Worm (Caenorhabditis elegans) whole organism, L1 larva: Measurements from ENCODE around the gene str-262.

Experiments used
- C04F5.9 ChIP-seq: sonication (generic microtip); optimal IDR thresholded peaks from 2 replicates; lab custom pipeline; 2016; ENCODE audit warnings: missing genetic modification characterization, missing compliant biosample characterization
- C16A3.4 ChIP-seq: fragments of 150-350 bp; optimal IDR thresholded peaks from 2 replicates; lab custom pipeline; 2014; ENCODE audit warnings: missing biosample characterization, missing genetic modification characterization
- C34B4.2 ChIP-seq: sonication (generic microtip); optimal IDR thresholded peaks from 2 replicates; lab custom pipeline; 2017; ENCODE audit warnings: mild to moderate bottlenecking, missing genetic modification characterization, missing compliant biosample characterization
- F16B12.6 ChIP-seq: fragments of 150-350 bp; optimal IDR thresholded peaks from 2 replicates; lab custom pipeline; 2014; ENCODE audit warnings: missing biosample characterization, missing genetic modification characterization
- aha-1 ChIP-seq: fragments of 150-350 bp; optimal IDR thresholded peaks from 2 replicates; lab custom pipeline; 2014; ENCODE audit warnings: missing biosample characterization, missing genetic modification characterization
- alr-1 ChIP-seq: fragments of 200-800 bp; sonication (Bioruptor generic); optimal IDR thresholded peaks from 2 replicates; lab custom pipeline; 2018; ENCODE audit warnings: borderline replicate concordance, mild to moderate bottlenecking, missing genetic modification characterization, missing compliant biosample characterization
- ama-1 ChIP-seq: fragments of 150-350 bp; optimal IDR thresholded peaks from 2 replicates; lab custom pipeline; 2014
- blmp-1 ChIP-seq: fragments of 150-350 bp; optimal IDR thresholded peaks from 2 replicates; lab custom pipeline; 2014; ENCODE audit warnings: missing biosample characterization, missing genetic modification characterization
- ceh-63 ChIP-seq: fragments of 200-800 bp; sonication (Bioruptor generic); optimal IDR thresholded peaks from 2 replicates; lab custom pipeline; 2018; ENCODE audit warnings: mild to moderate bottlenecking, missing genetic modification characterization, missing compliant biosample characterization
- ceh-8 ChIP-seq: fragments of 200-800 bp; sonication (Bioruptor generic); optimal IDR thresholded peaks from 2 replicates; lab custom pipeline; 2018; ENCODE audit warnings: mild to moderate bottlenecking, missing genetic modification characterization, moderate library complexity, missing compliant biosample characterization
- ceh-88 ChIP-seq: fragments of 200-800 bp; sonication (Bioruptor generic); IDR thresholded peaks from 2 replicates; pipeline ENCODE4 v1.3.6; 2022; ENCODE audit warnings: missing genetic modification characterization, missing compliant biosample characterization
- ces-1 ChIP-seq: fragments of 150-350 bp; optimal IDR thresholded peaks from 2 replicates; lab custom pipeline; 2014; ENCODE audit warnings: missing biosample characterization, missing genetic modification reagents, missing genetic modification characterization
- dsc-1 ChIP-seq: sonication (generic microtip); optimal IDR thresholded peaks from 2 replicates; lab custom pipeline; 2016; ENCODE audit warnings: mild to moderate bottlenecking, missing genetic modification characterization, missing compliant biosample characterization
- efl-1 ChIP-seq, 4 experiments: fragments of 150-350 bp; optimal IDR thresholded peaks in 3 of 4; peaks in 1 of 4; 1 replicate in 1 of 4; 2 replicates in 3 of 4; lab custom pipeline; 2014; ENCODE audit warnings: missing biosample characterization in 2 of 4, missing genetic modification characterization in 2 of 4, missing genetic modification reagents in 2 of 4
- egl-27 ChIP-seq, 2 experiments: fragments of 150-350 bp in 1 of 2; sonication (generic microtip); optimal IDR thresholded peaks; 3 replicates each; lab custom pipeline; 2017 to 2018; ENCODE audit warnings: missing biosample characterization in 2 of 2, missing genetic modification characterization in 2 of 2, missing genetic modification reagents in 2 of 2
- elt-3 ChIP-seq, 6 experiments: fragments of 150-350 bp in 1 of 6; sonication (generic microtip); optimal IDR thresholded peaks; 2 replicates each; lab custom pipeline; 2017 to 2018; ENCODE audit warnings: missing biosample characterization in 6 of 6, missing genetic modification characterization in 6 of 6, inconsistent platforms in 1 of 6
- ets-5 ChIP-seq: fragments of 200-800 bp; sonication (Bioruptor generic); IDR thresholded peaks from 2 replicates; pipeline ENCODE4 v1.3.6; 2022; ENCODE audit warnings: missing genetic modification characterization, missing compliant biosample characterization
- fkh-10 ChIP-seq: sonication (generic microtip); optimal IDR thresholded peaks from 2 replicates; lab custom pipeline; 2017; ENCODE audit warnings: missing biosample characterization, missing genetic modification reagents, missing genetic modification characterization
- fkh-4 ChIP-seq: sonication (generic microtip); optimal IDR thresholded peaks from 2 replicates; lab custom pipeline; 2016; ENCODE audit warnings: missing compliant biosample characterization, missing genetic modification characterization, borderline replicate concordance
- fkh-8 ChIP-seq: sonication (generic microtip); optimal IDR thresholded peaks from 2 replicates; lab custom pipeline; 2016; ENCODE audit warnings: mild to moderate bottlenecking, missing genetic modification characterization, missing compliant biosample characterization
- fos-1 ChIP-seq: fragments of 150-350 bp; optimal IDR thresholded peaks from 2 replicates; lab custom pipeline; 2014; ENCODE audit warnings: missing biosample characterization, missing genetic modification characterization
- grh-1 ChIP-seq: fragments of 200-800 bp; sonication (Bioruptor generic); IDR thresholded peaks from 2 replicates; pipeline ENCODE4 v1.3.6; 2022; ENCODE audit warnings: missing genetic modification reagents, missing genetic modification characterization, missing compliant biosample characterization
- hlh-4 ChIP-seq: sonication (generic microtip); optimal IDR thresholded peaks from 2 replicates; lab custom pipeline; 2016; ENCODE audit warnings: mild to moderate bottlenecking, missing genetic modification characterization, missing compliant biosample characterization
- hpl-2 ChIP-seq: fragments of 150-350 bp; optimal IDR thresholded peaks from 2 replicates; lab custom pipeline; 2014; ENCODE audit warnings: missing biosample characterization, missing genetic modification reagents, missing genetic modification characterization
- irx-1 ChIP-seq: sonication (generic microtip); optimal IDR thresholded peaks from 2 replicates; lab custom pipeline; 2016; ENCODE audit warnings: missing genetic modification characterization, missing compliant biosample characterization
- isw-1 ChIP-seq: fragments of 200-800 bp; sonication (Bioruptor generic); IDR thresholded peaks from 2 replicates; pipeline ENCODE4 v1.3.6; 2022; ENCODE audit warnings: missing genetic modification characterization, missing compliant biosample characterization
- mab-9 ChIP-seq: fragments of 200-800 bp; sonication (Bioruptor generic); IDR thresholded peaks from 2 replicates; pipeline ENCODE4 v1.3.6; 2022; ENCODE audit warnings: missing genetic modification reagents, missing genetic modification characterization, missing compliant biosample characterization
- mdl-1 ChIP-seq, 2 experiments: fragments of 150-350 bp; optimal IDR thresholded peaks; 2 replicates each; lab custom pipeline; 2014 to 2017; ENCODE audit warnings: missing biosample characterization in 2 of 2, missing genetic modification characterization in 2 of 2, inconsistent platforms in 1 of 2
- mep-1 ChIP-seq: fragments of 150-350 bp; optimal IDR thresholded peaks from 2 replicates; lab custom pipeline; 2014; ENCODE audit warnings: missing biosample characterization, missing genetic modification characterization
- nhr-11 ChIP-seq: fragments of 150-350 bp; optimal IDR thresholded peaks from 2 replicates; lab custom pipeline; 2014; ENCODE audit warnings: missing biosample characterization, missing genetic modification characterization
- nhr-19 ChIP-seq: fragments of 200-800 bp; sonication (Bioruptor generic); conservative IDR thresholded peaks from 2 replicates; pipeline ENCODE4 v1.3.6; 2022; ENCODE audit warnings: missing genetic modification characterization, missing compliant biosample characterization
- nhr-237 ChIP-seq: fragments of 150-350 bp; optimal IDR thresholded peaks from 2 replicates; lab custom pipeline; 2014; ENCODE audit warnings: missing biosample characterization, missing genetic modification characterization
- nhr-28 ChIP-seq: fragments of 150-350 bp; optimal IDR thresholded peaks from 2 replicates; lab custom pipeline; 2014; ENCODE audit warnings: missing biosample characterization, missing genetic modification characterization
- nhr-71 ChIP-seq: sonication (generic microtip); optimal IDR thresholded peaks from 2 replicates; lab custom pipeline; 2016; ENCODE audit warnings: mild to moderate bottlenecking, missing genetic modification characterization, moderate library complexity, missing compliant biosample characterization
- nhr-77 ChIP-seq: fragments of 150-350 bp; optimal IDR thresholded peaks from 2 replicates; lab custom pipeline; 2014; ENCODE audit warnings: missing biosample characterization, missing genetic modification characterization
- nhr-84 ChIP-seq: sonication (generic microtip); optimal IDR thresholded peaks from 2 replicates; lab custom pipeline; 2017; ENCODE audit warnings: missing biosample characterization, missing genetic modification characterization
- nhr-90 ChIP-seq: sonication (generic microtip); optimal IDR thresholded peaks from 2 replicates; lab custom pipeline; 2016; ENCODE audit warnings: mild to moderate bottlenecking, missing genetic modification characterization, missing compliant biosample characterization; ENCODE audit not compliant: poor library complexity
- pag-3 ChIP-seq: sonication (generic microtip); optimal IDR thresholded peaks from 2 replicates; lab custom pipeline; 2017; ENCODE audit warnings: missing genetic modification characterization, mild to moderate bottlenecking, missing compliant biosample characterization, antibody characterized with exemption, borderline replicate concordance; ENCODE audit not compliant: insufficient read depth
- pqm-1 ChIP-seq: sonication (generic microtip); optimal IDR thresholded peaks from 3 replicates; lab custom pipeline; 2017; ENCODE audit warnings: missing biosample characterization, missing genetic modification characterization
- skn-1 ChIP-seq: fragments of 150-350 bp; optimal IDR thresholded peaks from 2 replicates; lab custom pipeline; 2014; ENCODE audit warnings: missing biosample characterization, missing genetic modification characterization
- snpc-4 ChIP-seq: fragments of 150-350 bp; optimal IDR thresholded peaks from 2 replicates; lab custom pipeline; 2014; ENCODE audit warnings: missing biosample characterization, missing genetic modification characterization
- snu-23 ChIP-seq: sonication (generic microtip); optimal IDR thresholded peaks from 2 replicates; lab custom pipeline; 2016; ENCODE audit warnings: missing genetic modification characterization, missing compliant biosample characterization
- sptf-1 ChIP-seq: fragments of 150-350 bp; optimal IDR thresholded peaks from 2 replicates; lab custom pipeline; 2014; ENCODE audit warnings: missing biosample characterization, missing genetic modification characterization
- sup-37 ChIP-seq: fragments of 200-800 bp; sonication (Bioruptor generic); optimal IDR thresholded peaks from 2 replicates; lab custom pipeline; 2018; ENCODE audit warnings: mild to moderate bottlenecking, missing genetic modification characterization, missing compliant biosample characterization
- swsn-7 ChIP-seq: sonication (generic microtip); optimal IDR thresholded peaks from 2 replicates; lab custom pipeline; 2016; ENCODE audit warnings: missing genetic modification characterization, missing compliant biosample characterization
- tbx-2 ChIP-seq: sonication (generic microtip); optimal IDR thresholded peaks from 2 replicates; lab custom pipeline; 2016; ENCODE audit warnings: missing genetic modification characterization, missing compliant biosample characterization
- tlp-1 ChIP-seq: fragments of 150-350 bp; optimal IDR thresholded peaks from 2 replicates; lab custom pipeline; 2014; ENCODE audit warnings: missing biosample characterization, missing genetic modification characterization
- unc-30 ChIP-seq: sonication (generic microtip); optimal IDR thresholded peaks from 2 replicates; lab custom pipeline; 2017; ENCODE audit warnings: missing biosample characterization, missing genetic modification characterization
- unc-86 ChIP-seq: sonication (generic microtip); optimal IDR thresholded peaks from 2 replicates; lab custom pipeline; 2016; ENCODE audit warnings: missing genetic modification characterization, missing compliant biosample characterization
- unc-98 ChIP-seq: fragments of 200-800 bp; sonication (Bioruptor generic); IDR thresholded peaks from 2 replicates; pipeline ENCODE4 v1.3.6; 2022; ENCODE audit warnings: missing genetic modification characterization, missing compliant biosample characterization
- xbp-1 ChIP-seq: sonication (generic microtip); optimal IDR thresholded peaks from 2 replicates; lab custom pipeline; 2016; ENCODE audit warnings: missing genetic modification characterization, missing compliant biosample characterization
- zag-1 ChIP-seq: fragments of 150-350 bp; optimal IDR thresholded peaks from 2 replicates; lab custom pipeline; 2014; ENCODE audit warnings: missing biosample characterization, missing genetic modification characterization
- zip-4 ChIP-seq: fragments of 200-800 bp; sonication (Bioruptor generic); optimal IDR thresholded peaks from 2 replicates; lab custom pipeline; 2018; ENCODE audit warnings: mild to moderate bottlenecking, missing genetic modification characterization, moderate library complexity, missing compliant biosample characterization
- ztf-4 ChIP-seq: fragments of 150-350 bp; optimal IDR thresholded peaks from 2 replicates; lab custom pipeline; 2014; ENCODE audit warnings: missing biosample characterization, missing genetic modification characterization

Gene str-262

ce11 chrV:730216-730615, 22.4 kb downstream of the str-262 start:
- peak; percentile 40 for TF ChIP-seq mep-1 (tag; lab: Kevin White, UChicago)
- TF ChIP-seq sup-37 (GFP tag; lab: Kevin White, UChicago): peak; percentile 77
- TF ChIP-seq pag-3 (tag; lab: Kevin White, UChicago): no peak
- TF ChIP-seq egl-27 (tag; optimal IDR thresholded peaks at IDR 0.05; lab: Kevin White, UChicago): no peak
- TF ChIP-seq nhr-90 (tag; lab: Kevin White, UChicago): peak; percentile 74
- TF ChIP-seq F16B12.6 (tag; lab: Kevin White, UChicago): no peak
- no peak for TF ChIP-seq hpl-2
- no peak for TF ChIP-seq isw-1 (GFP tag; lab: Robert Waterston, UW)
- no peak for TF ChIP-seq zag-1 (tag; lab: Kevin White, UChicago)
- peak; percentile 13 for TF ChIP-seq blmp-1 (tag; lab: Kevin White, UChicago)
- TF ChIP-seq C04F5.9: peak; percentile 37
- TF ChIP-seq snu-23 (GFP tag; lab: Kevin White, UChicago): peak; percentile 64
- no peak; the same call in 1 of the 2 replicates for TF ChIP-seq ceh-88 (GFP tag; lab: Robert Waterston, UW)
- no peak for TF ChIP-seq zip-4 (GFP tag; lab: Kevin White, UChicago)
- TF ChIP-seq tlp-1 (tag; lab: Kevin White, UChicago): no peak
- TF ChIP-seq dsc-1: no peak
- peak; percentile 63 for TF ChIP-seq tbx-2 (tag; lab: Kevin White, UChicago)
- no peak for TF ChIP-seq ces-1
- TF ChIP-seq aha-1: no peak
- peak; percentile 59 for TF ChIP-seq ztf-4 (tag; lab: Kevin White, UChicago)
- no peak for TF ChIP-seq unc-86 (tag; lab: Kevin White, UChicago)
- TF ChIP-seq fkh-4 (tag; lab: Kevin White, UChicago): no peak
- TF ChIP-seq grh-1: peak; percentile 56; the same call in 1 of the 2 replicates
- TF ChIP-seq fkh-10: no peak
- TF ChIP-seq irx-1: no peak
- no peak for TF ChIP-seq fkh-8 (tag; lab: Kevin White, UChicago)
- TF ChIP-seq nhr-11: no peak
- no peak for TF ChIP-seq snpc-4 (tag; lab: Kevin White, UChicago)
- peak; percentile 88 for TF ChIP-seq nhr-71 (tag; lab: Kevin White, UChicago)
- TF ChIP-seq nhr-28 (tag; lab: Kevin White, UChicago): no peak
- TF ChIP-seq nhr-77 (tag; lab: Kevin White, UChicago): no peak
- TF ChIP-seq ceh-63 (GFP tag; lab: Kevin White, UChicago): no peak
- no peak for TF ChIP-seq alr-1 (tag; lab: Kevin White, UChicago)
- TF ChIP-seq mab-9 (GFP tag; lab: Robert Waterston, UW): no peak
- TF ChIP-seq fos-1 (tag; lab: Kevin White, UChicago): no peak
- TF ChIP-seq sptf-1 (tag; lab: Kevin White, UChicago): no peak
- peak in 1 of 2 experiments; percentile 73 for TF ChIP-seq mdl-1 (tag; optimal IDR thresholded peaks at IDR 0.05; lab: Kevin White, UChicago)
- TF ChIP-seq ets-5 (GFP tag; lab: Robert Waterston, UW): no peak
- TF ChIP-seq swsn-7 (tag; lab: Kevin White, UChicago): peak; percentile 0
- no peak for TF ChIP-seq hlh-4 (tag; lab: Kevin White, UChicago)
- peak in 2 of 6 experiments; percentile 45 to 48 for TF ChIP-seq elt-3 (tag; optimal IDR thresholded peaks at IDR 0.05; lab: Kevin White, UChicago)
- no peak for TF ChIP-seq unc-30 (tag; lab: Kevin White, UChicago)
- TF ChIP-seq ceh-8 (GFP tag; lab: Kevin White, UChicago): no peak
- peak; percentile 49 for TF ChIP-seq C16A3.4 (tag; lab: Kevin White, UChicago)
- no peak for TF ChIP-seq skn-1 (tag; lab: Kevin White, UChicago)
- TF ChIP-seq nhr-84 (tag; lab: Kevin White, UChicago): no peak
- TF ChIP-seq ama-1 (lab: Kevin White, UChicago): peak; percentile 43
- peak in 1 of 2 experiments; percentile 6 for TF ChIP-seq efl-1 (optimal IDR thresholded peaks at IDR 0.05; lab: Kevin White, UChicago)
- TF ChIP-seq efl-1 (GFP tag; optimal IDR thresholded peaks at IDR 0.05 in 1 of 2; lab: Kevin White, UChicago): no peak
- TF ChIP-seq C34B4.2 (tag; lab: Kevin White, UChicago): no peak
- no peak for TF ChIP-seq pqm-1
- no peak for TF ChIP-seq unc-98 (GFP tag; lab: Robert Waterston, UW)
- peak; percentile 5 for TF ChIP-seq xbp-1 (tag; lab: Kevin White, UChicago)
- TF ChIP-seq nhr-237 (tag; lab: Kevin White, UChicago): no peak
- TF ChIP-seq nhr-19: peak; percentile 94
